Worm (Caenorhabditis elegans): ENCODE results near the gene str-116.
A peak's percentile ranks its signal among the peaks of the same experiment; 100 is the strongest.

The str-116 gene

DNA sequence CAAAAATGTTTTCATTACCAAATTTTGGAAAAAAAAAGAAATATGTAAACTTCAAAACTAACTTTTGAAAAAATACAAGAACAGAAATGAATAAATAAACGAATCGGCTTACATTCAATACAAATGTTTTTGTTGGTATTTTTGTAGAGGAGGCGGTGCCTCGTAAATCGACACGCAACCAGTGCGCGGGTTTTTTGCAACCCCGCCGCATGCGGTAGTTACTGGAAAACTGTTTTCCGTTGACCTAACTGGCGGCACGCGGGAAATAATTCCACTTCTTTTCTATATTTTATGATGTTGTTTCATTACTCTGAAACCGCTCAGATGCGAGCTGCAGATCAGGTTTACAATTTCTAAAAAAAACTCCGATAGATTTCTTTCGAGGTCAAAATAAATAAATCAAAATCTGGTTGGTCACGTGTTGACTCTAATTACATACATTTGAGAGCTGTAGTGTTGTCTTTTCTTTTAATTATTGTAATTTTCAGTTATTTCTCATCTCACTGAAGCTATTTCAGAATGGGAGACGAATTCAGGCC, 27.5 kb upstream of the str-116 start, which contains the start of the genes dvc-1 and ima-1:
Gene dvc-1 (minus strand): TSS at position 145 of the 539 bp plus-strand sequence.
Gene ima-1 (plus strand): TSS at position 489 of the 539 bp plus-strand sequence.
- TF ChIP-seq ztf-23 (GFP tag; IDR thresholded peaks at IDR 0.05) (peak; percentile 84), flt-1 (GFP tag; IDR thresholded peaks at IDR 0.05) (peak; percentile 87), cog-1 (tag; optimal IDR thresholded peaks at IDR 0.05) (peak; percentile 78), ztf-29 (GFP tag; IDR thresholded peaks at IDR 0.05) (peak; percentile 27; the same call in 1 of the 2 replicates), T22C8.4 (GFP tag; IDR thresholded peaks at IDR 0.05) (peak; percentile 57), ref-1 (GFP tag; conservative IDR thresholded peaks at IDR 0.05) (no peak), tab-1 (GFP tag; IDR thresholded peaks at IDR 0.05) (peak; percentile 84), med-1 (GFP tag; optimal IDR thresholded peaks at IDR 0.05; ENCODE audit: insufficient read depth) (peak; percentile 92), klf-2 (GFP tag; conservative IDR thresholded peaks at IDR 0.05) (peak; percentile 73)

DNA sequence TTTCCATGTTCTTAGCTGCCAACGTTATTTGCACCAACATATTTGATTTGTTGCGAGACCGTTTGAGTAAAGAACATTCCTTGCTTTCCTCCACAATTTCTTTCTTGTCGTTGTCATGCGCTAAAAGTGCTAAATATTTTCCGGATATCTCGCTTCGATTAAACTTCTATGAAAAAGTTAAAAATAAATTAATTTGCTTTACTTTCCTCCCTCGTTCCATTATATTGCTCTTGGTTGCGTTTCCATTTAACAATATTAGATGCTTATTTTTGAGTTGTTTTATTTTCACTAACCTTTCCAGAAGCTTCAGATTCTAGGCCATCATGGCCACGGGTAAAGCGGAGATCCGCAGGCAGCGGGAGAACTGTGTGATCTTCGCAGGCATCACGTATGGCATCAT, 25.2 kb upstream of the str-116 start, which contains the start of gene pgap-1:
Gene pgap-1 (plus strand): TSS at position 301 of the 400 bp plus-strand sequence.
- no peak for TF ChIP-seq klf-2 (GFP tag; conservative IDR thresholded peaks at IDR 0.05)

ce11 chrV:11244539-11244938, 22.2 kb upstream of the str-116 start, which contains the start of gene mxl-1:
TSS of gene mxl-1 (plus strand) at chrV:11244839.
- TF ChIP-seq tab-1 (GFP tag; IDR thresholded peaks at IDR 0.05) (no peak), flt-1 (GFP tag; IDR thresholded peaks at IDR 0.05) (no peak), klf-2 (GFP tag; conservative IDR thresholded peaks at IDR 0.05) (no peak), ztf-29 (GFP tag; IDR thresholded peaks at IDR 0.05) (no peak), cog-1 (tag; optimal IDR thresholded peaks at IDR 0.05) (no peak), med-1 (GFP tag; optimal IDR thresholded peaks at IDR 0.05; ENCODE audit: insufficient read depth) (no peak), ztf-23 (GFP tag; IDR thresholded peaks at IDR 0.05) (no peak), T22C8.4 (GFP tag; IDR thresholded peaks at IDR 0.05) (no peak), ref-1 (GFP tag; conservative IDR thresholded peaks at IDR 0.05) (no peak)

ce11 chrV:11245029-11245428, 21.8 kb upstream of the str-116 start:
- TF ChIP-seq klf-2 (GFP tag; conservative IDR thresholded peaks at IDR 0.05) (no peak), tab-1 (GFP tag; IDR thresholded peaks at IDR 0.05) (no peak), flt-1 (GFP tag; IDR thresholded peaks at IDR 0.05) (no peak), med-1 (GFP tag; optimal IDR thresholded peaks at IDR 0.05; ENCODE audit: insufficient read depth) (no peak), ztf-29 (GFP tag; IDR thresholded peaks at IDR 0.05) (no peak)

- TF ChIP-seq med-1 (GFP tag; optimal IDR thresholded peaks at IDR 0.05; ENCODE audit: insufficient read depth) (no peak), cog-1 (tag; optimal IDR thresholded peaks at IDR 0.05) (no peak), tab-1 (GFP tag; IDR thresholded peaks at IDR 0.05) (no peak)
Measured at ce11 chrV:11247846-11248245, 18.9 kb upstream of the str-116 start, which contains the start of gene mam-4. TSS of gene mam-4 (plus strand) at chrV:11248146.

ce11 chrV:11250735-11251134, 16.0 kb upstream of the str-116 start, which contains the start of gene T19B10.12:
TSS of gene T19B10.12 (plus strand) at chrV:11251035.
- TF ChIP-seq tab-1 (GFP tag; IDR thresholded peaks at IDR 0.05) (no peak), ref-1 (GFP tag; conservative IDR thresholded peaks at IDR 0.05) (no peak), ztf-29 (GFP tag; IDR thresholded peaks at IDR 0.05) (no peak)

DNA sequence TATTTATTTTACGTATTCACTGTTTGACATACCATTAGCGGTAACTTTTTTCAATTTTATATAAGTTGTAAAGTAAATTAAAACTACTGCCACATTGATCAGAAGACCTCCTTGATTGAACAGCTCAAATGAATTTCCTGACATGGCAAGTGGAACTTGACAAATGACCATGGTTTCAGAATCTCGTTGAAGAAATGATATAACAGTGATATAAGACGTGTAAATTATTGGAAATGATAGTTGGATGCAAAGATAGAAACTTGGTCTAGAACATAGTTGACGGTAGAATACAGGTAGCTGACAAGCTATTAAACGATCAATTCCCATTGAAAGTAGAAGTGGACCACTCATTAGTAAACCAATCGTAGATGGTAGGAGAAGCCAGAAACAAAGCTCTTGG, 15.0 kb upstream of the str-116 start:
- TF ChIP-seq cog-1 (tag; optimal IDR thresholded peaks at IDR 0.05): no peak
- TF ChIP-seq tab-1 (GFP tag; IDR thresholded peaks at IDR 0.05): no peak
- TF ChIP-seq ztf-23 (GFP tag; IDR thresholded peaks at IDR 0.05): no peak
- TF ChIP-seq ref-1 (GFP tag; conservative IDR thresholded peaks at IDR 0.05): no peak
- TF ChIP-seq ztf-29 (GFP tag; IDR thresholded peaks at IDR 0.05): no peak
- no peak for TF ChIP-seq klf-2 (GFP tag; conservative IDR thresholded peaks at IDR 0.05)
- TF ChIP-seq T22C8.4 (GFP tag; IDR thresholded peaks at IDR 0.05): no peak
- TF ChIP-seq med-1 (GFP tag; optimal IDR thresholded peaks at IDR 0.05; ENCODE audit: insufficient read depth): no peak
- no peak for TF ChIP-seq flt-1 (GFP tag; IDR thresholded peaks at IDR 0.05)

ce11 chrV:11252429-11252828, 14.4 kb upstream of the str-116 start, which contains the start of gene srsx-33:
TSS of gene srsx-33 (minus strand) at chrV:11252529.
- TF ChIP-seq ref-1 (GFP tag; conservative IDR thresholded peaks at IDR 0.05) (no peak), tab-1 (GFP tag; IDR thresholded peaks at IDR 0.05) (no peak), klf-2 (GFP tag; conservative IDR thresholded peaks at IDR 0.05) (no peak), ztf-29 (GFP tag; IDR thresholded peaks at IDR 0.05) (no peak), cog-1 (tag; optimal IDR thresholded peaks at IDR 0.05) (no peak), flt-1 (GFP tag; IDR thresholded peaks at IDR 0.05) (no peak), T22C8.4 (GFP tag; IDR thresholded peaks at IDR 0.05) (no peak), med-1 (GFP tag; optimal IDR thresholded peaks at IDR 0.05; ENCODE audit: insufficient read depth) (no peak), ztf-23 (GFP tag; IDR thresholded peaks at IDR 0.05) (no peak)

- TF ChIP-seq med-1 (GFP tag; optimal IDR thresholded peaks at IDR 0.05; ENCODE audit: insufficient read depth) (no peak), T22C8.4 (GFP tag; IDR thresholded peaks at IDR 0.05) (no peak), ref-1 (GFP tag; conservative IDR thresholded peaks at IDR 0.05) (no peak), ztf-23 (GFP tag; IDR thresholded peaks at IDR 0.05) (no peak), cog-1 (tag; optimal IDR thresholded peaks at IDR 0.05) (no peak), tab-1 (GFP tag; IDR thresholded peaks at IDR 0.05) (no peak)
Measured at ce11 chrV:11254980-11255379, 11.8 kb upstream of the str-116 start, which contains the start of gene srsx-31. TSS of gene srsx-31 (minus strand) at chrV:11255080.

- TF ChIP-seq med-1 (GFP tag; optimal IDR thresholded peaks at IDR 0.05; ENCODE audit: insufficient read depth) (no peak), ref-1 (GFP tag; conservative IDR thresholded peaks at IDR 0.05) (no peak), ztf-23 (GFP tag; IDR thresholded peaks at IDR 0.05) (no peak), T22C8.4 (GFP tag; IDR thresholded peaks at IDR 0.05) (no peak), flt-1 (GFP tag; IDR thresholded peaks at IDR 0.05) (no peak), ztf-29 (GFP tag; IDR thresholded peaks at IDR 0.05) (no peak), tab-1 (GFP tag; IDR thresholded peaks at IDR 0.05) (no peak), klf-2 (GFP tag; conservative IDR thresholded peaks at IDR 0.05) (no peak), cog-1 (tag; optimal IDR thresholded peaks at IDR 0.05) (no peak)
Measured at ce11 chrV:11258896-11259295, 7.9 kb upstream of the str-116 start, which contains the start of gene lgc-36. TSS of gene lgc-36 (minus strand) at chrV:11258996.
